Worm (Caenorhabditis elegans): ENCODE data around the gene C17H12.6.

ce11 chrIV:6842470-6843008 lies 20.2 kb upstream of the C17H12.6 start, which contains the start of gene lip-1:
- TF ChIP-seq ztf-23 (GFP tag; IDR thresholded peaks at IDR 0.05) = no peak
- no peak for TF ChIP-seq ref-1 (GFP tag; conservative IDR thresholded peaks at IDR 0.05)
- no peak for TF ChIP-seq flt-1 (GFP tag; IDR thresholded peaks at IDR 0.05)
- no peak for TF ChIP-seq cog-1 (tag; optimal IDR thresholded peaks at IDR 0.05)
- no peak for TF ChIP-seq med-1 (GFP tag; optimal IDR thresholded peaks at IDR 0.05; ENCODE audit: insufficient read depth)
- no peak for TF ChIP-seq ztf-29 (GFP tag; IDR thresholded peaks at IDR 0.05)
- no peak for TF ChIP-seq tab-1 (GFP tag; IDR thresholded peaks at IDR 0.05)
- no peak for TF ChIP-seq klf-2 (GFP tag; conservative IDR thresholded peaks at IDR 0.05)
- no peak for TF ChIP-seq T22C8.4 (GFP tag; IDR thresholded peaks at IDR 0.05)
